Fruit fly (Drosophila melanogaster): Measurements from ENCODE around the gene CG13856.

CG13856 gene

DNA sequence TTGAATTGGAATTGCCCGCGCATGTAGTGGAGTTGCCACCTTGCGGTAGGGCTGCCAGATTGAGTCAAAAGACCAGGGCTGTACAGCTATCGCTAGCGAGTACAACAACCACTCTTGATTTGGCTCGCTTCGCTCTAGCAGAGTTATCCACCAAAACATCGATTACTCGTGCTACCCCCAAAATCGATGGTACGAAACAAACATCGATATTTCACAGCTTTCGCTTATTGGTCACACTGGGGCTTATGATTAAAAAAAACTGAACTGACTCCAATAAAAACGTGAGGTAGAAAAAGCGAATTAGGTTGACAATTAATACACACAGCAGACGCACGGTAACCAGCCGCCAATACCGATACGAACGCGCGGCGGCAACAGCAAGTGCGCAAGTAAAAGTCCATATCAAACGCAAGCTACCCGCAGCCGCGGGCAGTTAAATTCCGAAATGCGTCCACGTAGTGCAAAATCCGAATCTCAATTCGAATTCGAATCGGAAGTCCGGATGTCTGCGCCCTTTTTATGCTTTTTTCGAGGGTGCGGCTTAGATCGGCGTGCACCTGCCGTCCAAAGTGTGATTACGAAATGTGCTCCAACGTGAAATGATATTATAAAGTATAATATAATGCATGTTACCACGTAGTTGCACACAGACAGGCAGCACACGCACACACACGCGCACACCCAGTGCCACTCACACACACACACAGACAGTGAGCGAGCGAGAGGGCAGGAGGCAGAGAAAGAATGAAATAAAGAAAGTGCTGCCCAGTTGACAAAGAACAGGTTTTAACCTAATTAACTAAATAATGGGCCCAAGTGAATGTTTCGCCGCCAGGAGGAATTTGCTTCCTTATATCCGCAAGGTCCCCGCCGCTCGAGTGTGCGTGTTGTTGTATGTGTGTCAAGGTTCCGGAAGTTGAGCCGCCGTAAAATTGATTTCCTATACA lies 45.7 kb upstream of the CG13856 start, which contains the start of gene Sar1 (continued):
- TF ChIP-seq abd-A (tag; optimal IDR thresholded peaks at IDR 0.05) (peak; percentile 16), CG16779 (GFP tag; IDR thresholded peaks at IDR 0.05) (no peak), slp2 (GFP tag; optimal IDR thresholded peaks at IDR 0.05) (peak; percentile 3), CG17802 (tag; optimal IDR thresholded peaks at IDR 0.05) (no peak), cg (GFP tag; optimal IDR thresholded peaks at IDR 0.05) (peak; percentile 96), ind (GFP tag; optimal IDR thresholded peaks at IDR 0.05) (no peak), Doc2 (GFP tag; IDR thresholded peaks at IDR 0.05) (no peak), bsh (GFP tag; optimal IDR thresholded peaks at IDR 0.05) (no peak), pum (GFP tag; optimal IDR thresholded peaks at IDR 0.05) (no peak), p53 (GFP tag; optimal IDR thresholded peaks at IDR 0.05) (peak; percentile 74), CG3407 (GFP tag; optimal IDR thresholded peaks at IDR 0.05) (no peak), pho (GFP tag; optimal IDR thresholded peaks at IDR 0.05) (peak; percentile 72), eve (GFP tag; optimal IDR thresholded peaks at IDR 0.05) (no peak), Mad (GFP tag; optimal IDR thresholded peaks at IDR 0.05) (peak; percentile 63), Aef1 (GFP tag; IDR thresholded peaks at IDR 0.05) (no peak), CG18619 (GFP tag; optimal IDR thresholded peaks at IDR 0.05) (no peak), usp (GFP tag; optimal IDR thresholded peaks at IDR 0.05) (no peak), CG7745 (tag; optimal IDR thresholded peaks at IDR 0.05) (no peak), unc-4 (GFP tag; IDR thresholded peaks at IDR 0.05; ENCODE audit: partially characterized antibody) (peak; percentile 97), CG8089 (GFP tag; optimal IDR thresholded peaks at IDR 0.05) (no peak), CG13775 (GFP tag; optimal IDR thresholded peaks at IDR 0.05) (no peak), ara (GFP tag; IDR thresholded peaks at IDR 0.05) (no peak), Trl (optimal IDR thresholded peaks at IDR 0.05) (no peak), Trl (GFP tag; optimal IDR thresholded peaks at IDR 0.05) (peak; percentile 4), CG7271 (tag; optimal IDR thresholded peaks at IDR 0.05) (no peak), Spps (tag; optimal IDR thresholded peaks at IDR 0.05) (peak; percentile 47), peb (GFP tag; IDR thresholded peaks at IDR 0.05) (no peak), CG3281 (GFP tag; optimal IDR thresholded peaks at IDR 0.05) (peak; percentile 12), Kr (GFP tag; optimal IDR thresholded peaks at IDR 0.05) (no peak), CG12299 (tag; optimal IDR thresholded peaks at IDR 0.05) (no peak), NC2α (GFP tag; optimal IDR thresholded peaks at IDR 0.05) (no peak), Ptx1 (GFP tag; IDR thresholded peaks at IDR 0.05) (no peak), her (GFP tag; optimal IDR thresholded peaks at IDR 0.05) (no peak), CG7556 (GFP tag; optimal IDR thresholded peaks at IDR 0.05) (no peak), CG4328 (GFP tag; optimal IDR thresholded peaks at IDR 0.05) (no peak), onecut (GFP tag; IDR thresholded peaks at IDR 0.05) (peak; percentile 46; the same call in 1 of the 2 replicates), sens-2 (GFP tag; IDR thresholded peaks at IDR 0.05) (no peak), C15 (GFP tag; IDR thresholded peaks at IDR 0.05) (no peak), Fer3 (tag; optimal IDR thresholded peaks at IDR 0.05) (no peak), run (tag; optimal IDR thresholded peaks at IDR 0.05) (no peak), zf30C (GFP tag; optimal IDR thresholded peaks at IDR 0.05) (no peak), gcm (GFP tag; optimal IDR thresholded peaks at IDR 0.05) (peak; percentile 33), scrt (GFP tag; optimal IDR thresholded peaks at IDR 0.05) (no peak), ranshi (GFP tag; IDR thresholded peaks at IDR 0.05) (0 out of 2 replicates have a peak, but pooled peaks have one; percentile 6), Ravus (GFP tag; IDR thresholded peaks at IDR 0.05) (no peak), Abd-B (GFP tag; optimal IDR thresholded peaks at IDR 0.05) (peak; percentile 42), Gsc (GFP tag; IDR thresholded peaks at IDR 0.05) (no peak), CG15696 (tag; optimal IDR thresholded peaks at IDR 0.05) (no peak), CG1529 (GFP tag; optimal IDR thresholded peaks at IDR 0.05) (no peak), CG14860 (GFP tag; IDR thresholded peaks at IDR 0.05; ENCODE audit: partially characterized antibody) (peak; percentile 81)
